Worm (Caenorhabditis elegans): Measurements from ENCODE around the gene F32D8.5.

DNA sequence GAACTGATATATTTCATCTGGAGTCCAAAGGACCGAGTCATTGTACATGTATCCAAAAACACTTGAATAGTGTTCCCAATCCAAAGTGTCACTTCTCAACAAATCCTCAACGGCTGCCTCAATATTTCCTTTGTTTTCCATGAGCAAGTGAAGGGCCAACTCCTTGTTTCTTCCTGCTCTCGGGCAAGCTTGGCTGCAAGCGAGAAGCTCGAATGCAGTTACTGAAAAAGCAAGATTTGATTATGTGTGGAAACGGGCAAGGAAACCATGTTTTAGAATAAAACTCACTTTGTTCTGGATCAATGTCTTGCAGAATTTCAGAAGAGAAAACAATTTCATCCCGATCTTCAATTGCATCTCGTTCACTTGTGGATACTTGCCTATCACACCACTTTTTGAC, 40.4 kb upstream of the F32D8.5 start:
- no peak for TF ChIP-seq ztf-11 (tag; optimal IDR thresholded peaks at IDR 0.05)
- no peak for TF ChIP-seq ceh-9 (tag; optimal IDR thresholded peaks at IDR 0.05)
- no peak for TF ChIP-seq pqm-1 (tag; optimal IDR thresholded peaks at IDR 0.05)
- no peak for TF ChIP-seq R02D3.7 (tag; optimal IDR thresholded peaks at IDR 0.05)
- TF ChIP-seq ztf-4 (tag; optimal IDR thresholded peaks at IDR 0.05), result no peak
- no peak for TF ChIP-seq daf-12 (tag; optimal IDR thresholded peaks at IDR 0.05)

Data from whole organism, L3 larva.